Fruit fly (Drosophila melanogaster) S2 (cell line): ENCODE measurements around the gene CG31793.

Source experiments
- CG8478 ChIP-seq: fragments of >200 bp; optimal IDR thresholded peaks from 2 replicates; lab custom pipeline; 2018
- CTCF ChIP-seq, 2 experiments: fragments of >200 bp; optimal IDR thresholded peaks; 2 replicates each; lab custom pipeline; 2018

Gene CG31793

dm6 chr2L:19021278-19022220 lies 18.4 kb downstream of the CG31793 start:
- TF ChIP-seq CTCF (optimal IDR thresholded peaks at IDR 0.05; lab: Kevin White, UChicago) = no peak

dm6 chr2L:19022221-19022516 lies 19.0 kb downstream of the CG31793 start, which contains the start of gene CG15172:
CG15172 (plus strand) TSS chr2L:19022417.
- TF ChIP-seq CG8478 (lab: Kevin White, UChicago) (no peak), CTCF (optimal IDR thresholded peaks at IDR 0.05; lab: Kevin White, UChicago) (no peak)

- TF ChIP-seq CG8478 (lab: Kevin White, UChicago) = no peak
- TF ChIP-seq CTCF (optimal IDR thresholded peaks at IDR 0.05; lab: Kevin White, UChicago) = no peak
These were observed 21.0 kb downstream of the CG31793 start for dm6 chr2L:19023972-19024743.

dm6 chr2L:19024744-19025059 lies 21.5 kb downstream of the CG31793 start:
- TF ChIP-seq CTCF (optimal IDR thresholded peaks at IDR 0.05; lab: Kevin White, UChicago) (no peak), CG8478 (lab: Kevin White, UChicago) (no peak)

- TF ChIP-seq CTCF (optimal IDR thresholded peaks at IDR 0.05; lab: Kevin White, UChicago) (no peak), CG8478 (lab: Kevin White, UChicago) (no peak)
These were observed 23.5 kb downstream of the CG31793 start for dm6 chr2L:19026491-19027197.

dm6 chr2L:19027246-19027886 lies 24.2 kb downstream of the CG31793 start, which contains the start of gene Sidpn:
Sidpn (plus strand) TSS chr2L:19027710.
- TF ChIP-seq CG8478 (lab: Kevin White, UChicago) (no peak), CTCF (optimal IDR thresholded peaks at IDR 0.05; lab: Kevin White, UChicago) (no peak)

- TF ChIP-seq CG8478 (lab: Kevin White, UChicago) = no peak
- TF ChIP-seq CTCF (optimal IDR thresholded peaks at IDR 0.05; lab: Kevin White, UChicago) = no peak
These were observed 30.1 kb downstream of the CG31793 start, which contains the start of gene hook for dm6 chr2L:19033288-19033687. hook (minus strand) TSS chr2L:19033498.

- TF ChIP-seq CTCF (optimal IDR thresholded peaks at IDR 0.05; lab: Kevin White, UChicago) (no peak), CG8478 (lab: Kevin White, UChicago) (no peak)
These were observed 31.2 kb downstream of the CG31793 start, which contains the start of the genes mib2 and CG31800 for dm6 chr2L:19034213-19034929. mib2 (plus strand) TSS chr2L:19034444. CG31800 (minus strand) TSS chr2L:19034576.

- TF ChIP-seq CG8478 (lab: Kevin White, UChicago) = no peak
- TF ChIP-seq CTCF (optimal IDR thresholded peaks at IDR 0.05; lab: Kevin White, UChicago) = no peak
These were observed 31.8 kb downstream of the CG31793 start for dm6 chr2L:19035013-19035412.

dm6 chr2L:19036105-19036714 lies 33.0 kb downstream of the CG31793 start:
- no peak for TF ChIP-seq CG8478 (lab: Kevin White, UChicago)

dm6 chr2L:19037011-19037410 lies 33.8 kb downstream of the CG31793 start:
- TF ChIP-seq CG8478 (lab: Kevin White, UChicago) (no peak), CTCF (optimal IDR thresholded peaks at IDR 0.05; lab: Kevin White, UChicago) (no peak)

- TF ChIP-seq CTCF (optimal IDR thresholded peaks at IDR 0.05; lab: Kevin White, UChicago) = no peak
- no peak for TF ChIP-seq CG8478 (lab: Kevin White, UChicago)
These were observed 34.3 kb downstream of the CG31793 start for dm6 chr2L:19037455-19037854.

dm6 chr2L:19041590-19041989 lies 38.4 kb downstream of the CG31793 start, which contains the start of gene Catsup:
Catsup (plus strand) TSS chr2L:19041862.
- TF ChIP-seq CTCF (optimal IDR thresholded peaks at IDR 0.05; lab: Kevin White, UChicago) (no peak), CG8478 (lab: Kevin White, UChicago) (no peak)
